Worm (Caenorhabditis elegans) whole organism, early embryonic: Measurements from ENCODE around the gene txdc-12.2.

Experiments used
- B0310.2 ChIP-seq: sonication (generic microtip); optimal IDR thresholded peaks from 2 replicates; lab custom pipeline; 2016; ENCODE audit warnings: mild to moderate bottlenecking, missing genetic modification characterization, missing compliant biosample characterization
- F13C5.2 ChIP-seq: sonication (generic microtip); optimal IDR thresholded peaks from 2 replicates; lab custom pipeline; 2017; ENCODE audit warnings: mild to moderate bottlenecking, missing genetic modification characterization, inconsistent platforms, missing compliant biosample characterization
- aly-1 ChIP-seq: sonication (generic microtip); optimal IDR thresholded peaks from 2 replicates; lab custom pipeline; 2016; ENCODE audit warnings: missing genetic modification characterization, missing compliant biosample characterization
- ama-1 ChIP-seq: fragments of 150-350 bp; optimal IDR thresholded peaks from 2 replicates; lab custom pipeline; 2014
- ceh-13 ChIP-seq: fragments of 200-800 bp; sonication (Bioruptor generic); optimal IDR thresholded peaks from 2 replicates; lab custom pipeline; 2018; ENCODE audit warnings: mild to moderate bottlenecking, missing genetic modification characterization, missing compliant biosample characterization
- ceh-36 ChIP-seq: sonication (generic microtip); optimal IDR thresholded peaks from 2 replicates; lab custom pipeline; 2016; ENCODE audit warnings: missing genetic modification characterization, inconsistent platforms, missing compliant biosample characterization
- ets-7 ChIP-seq: sonication (generic microtip); optimal IDR thresholded peaks from 2 replicates; lab custom pipeline; 2016; ENCODE audit warnings: missing genotype, missing genetic modification characterization, missing compliant biosample characterization
- flt-1 ChIP-seq: fragments of 200-800 bp; sonication (Bioruptor generic); IDR thresholded peaks from 2 replicates; pipeline ENCODE4 v1.3.6; 2022; ENCODE audit warnings: missing genetic modification characterization, missing compliant biosample characterization
- hmbx-1 ChIP-seq: sonication (generic microtip); optimal IDR thresholded peaks from 2 replicates; lab custom pipeline; 2016; ENCODE audit warnings: mild to moderate bottlenecking, missing genetic modification characterization, missing compliant biosample characterization
- hmg-4 ChIP-seq: fragments of 200-800 bp; sonication (Bioruptor generic); optimal IDR thresholded peaks from 2 replicates; lab custom pipeline; 2018; ENCODE audit warnings: mild to moderate bottlenecking, missing genetic modification characterization, missing compliant biosample characterization
- hnd-1 ChIP-seq: sonication (generic microtip); optimal IDR thresholded peaks from 2 replicates; lab custom pipeline; 2016; ENCODE audit warnings: missing genetic modification characterization, missing compliant biosample characterization
- pes-1 ChIP-seq: fragments of 200-800 bp; sonication (Bioruptor generic); IDR thresholded peaks from 2 replicates; pipeline ENCODE4 v1.3.6; 2022; ENCODE audit warnings: missing genetic modification reagents, missing genetic modification characterization, missing compliant biosample characterization
- scrt-1 ChIP-seq: fragments of 200-800 bp; sonication (Bioruptor generic); IDR thresholded peaks from 2 replicates; pipeline ENCODE4 v1.3.6; 2022; ENCODE audit warnings: missing genetic modification characterization, missing compliant biosample characterization
- sea-1 ChIP-seq: fragments of 200-800 bp; sonication (Bioruptor generic); conservative IDR thresholded peaks from 2 replicates; pipeline ENCODE4 v1.3.6; 2022; ENCODE audit warnings: missing genetic modification characterization, missing compliant biosample characterization
- tbx-11 ChIP-seq: fragments of 200-800 bp; sonication (Bioruptor generic); IDR thresholded peaks from 2 replicates; pipeline ENCODE4 v1.3.6; 2022; ENCODE audit warnings: missing genetic modification characterization, missing compliant biosample characterization
- tbx-37 ChIP-seq: fragments of 200-800 bp; sonication (Bioruptor generic); conservative IDR thresholded peaks from 2 replicates; pipeline ENCODE4 v1.3.6; 2022; ENCODE audit warnings: missing genetic modification reagents, missing genetic modification characterization, missing compliant biosample characterization
- tra-4 ChIP-seq: sonication (generic microtip); optimal IDR thresholded peaks from 2 replicates; lab custom pipeline; 2017; ENCODE audit warnings: missing genetic modification characterization, missing compliant biosample characterization

The txdc-12.2 gene

ce11 chrX:2070418-2070996, 3.7 kb upstream of the txdc-12.2 start, which contains the start of gene acl-4:
Gene acl-4 (minus strand): TSS chrX:2070444.
- no peak for TF ChIP-seq ceh-36 (tag; lab: Kevin White, UChicago)
- TF ChIP-seq ama-1 (lab: Kevin White, UChicago), result no peak
- no peak for TF ChIP-seq F13C5.2 (tag; lab: Kevin White, UChicago)
- TF ChIP-seq tbx-37 (GFP tag; lab: Robert Waterston, UW), result no peak
- TF ChIP-seq flt-1 (GFP tag; lab: Robert Waterston, UW), result no peak
- no peak for TF ChIP-seq scrt-1
- no peak for TF ChIP-seq B0310.2 (tag; lab: Kevin White, UChicago)
- TF ChIP-seq pes-1 (GFP tag; lab: Robert Waterston, UW), result no peak
- TF ChIP-seq ets-7 (tag; lab: Kevin White, UChicago), result no peak
- no peak for TF ChIP-seq tra-4 (tag; lab: Kevin White, UChicago)
- no peak for TF ChIP-seq sea-1 (GFP tag; lab: Robert Waterston, UW)
- TF ChIP-seq hnd-1 (tag; lab: Kevin White, UChicago), result no peak
- no peak for TF ChIP-seq ceh-13 (GFP tag; lab: Kevin White, UChicago)
- TF ChIP-seq tbx-11 (GFP tag; lab: Robert Waterston, UW), result no peak
- no peak for TF ChIP-seq hmbx-1 (tag; lab: Kevin White, UChicago)

ce11 chrX:2071392-2072001, 2.8 kb upstream of the txdc-12.2 start:
- TF ChIP-seq tra-4 (tag; lab: Kevin White, UChicago) (no peak), scrt-1 (no peak), flt-1 (GFP tag; lab: Robert Waterston, UW) (no peak), hmbx-1 (tag; lab: Kevin White, UChicago) (no peak), hmg-4 (peak; percentile 38), tbx-37 (GFP tag; lab: Robert Waterston, UW) (no peak), ceh-36 (tag; lab: Kevin White, UChicago) (no peak), F13C5.2 (tag; lab: Kevin White, UChicago) (peak; percentile 63)

- no peak for TF ChIP-seq tra-4 (tag; lab: Kevin White, UChicago)
- TF ChIP-seq F13C5.2 (tag; lab: Kevin White, UChicago), result no peak
- TF ChIP-seq B0310.2 (tag; lab: Kevin White, UChicago), result no peak
- no peak for TF ChIP-seq ama-1 (lab: Kevin White, UChicago)
- TF ChIP-seq sea-1 (GFP tag; lab: Robert Waterston, UW), result no peak
- TF ChIP-seq ceh-36 (tag; lab: Kevin White, UChicago), result no peak
- no peak for TF ChIP-seq scrt-1
Observed at ce11 chrX:2075169-2075568, 919 bp downstream of the txdc-12.2 start.

- TF ChIP-seq ets-7 (tag; lab: Kevin White, UChicago), result no peak
- no peak for TF ChIP-seq pes-1 (GFP tag; lab: Robert Waterston, UW)
- TF ChIP-seq sea-1 (GFP tag; lab: Robert Waterston, UW), result no peak
- no peak for TF ChIP-seq B0310.2 (tag; lab: Kevin White, UChicago)
- TF ChIP-seq hnd-1 (tag; lab: Kevin White, UChicago), result no peak
- TF ChIP-seq ama-1 (lab: Kevin White, UChicago), result no peak
- no peak for TF ChIP-seq ceh-13 (GFP tag; lab: Kevin White, UChicago)
- TF ChIP-seq hmbx-1 (tag; lab: Kevin White, UChicago), result no peak
- no peak for TF ChIP-seq tbx-37 (GFP tag; lab: Robert Waterston, UW)
- no peak for TF ChIP-seq tra-4 (tag; lab: Kevin White, UChicago)
- TF ChIP-seq flt-1 (GFP tag; lab: Robert Waterston, UW), result no peak
- TF ChIP-seq tbx-11 (GFP tag; lab: Robert Waterston, UW), result no peak
- no peak for TF ChIP-seq aly-1 (tag; lab: Kevin White, UChicago)
- no peak for TF ChIP-seq ceh-36 (tag; lab: Kevin White, UChicago)
Observed at ce11 chrX:2078822-2079221, 4.6 kb downstream of the txdc-12.2 start.

ce11 chrX:2079536-2079935, 5.3 kb downstream of the txdc-12.2 start, which contains the start of gene F49H12.4:
Gene F49H12.4 (plus strand): TSS chrX:2079836.
- no peak for TF ChIP-seq pes-1 (GFP tag; lab: Robert Waterston, UW)
- TF ChIP-seq ceh-36 (tag; lab: Kevin White, UChicago), result no peak
- no peak for TF ChIP-seq hnd-1 (tag; lab: Kevin White, UChicago)
- TF ChIP-seq ceh-13 (GFP tag; lab: Kevin White, UChicago), result no peak
- no peak for TF ChIP-seq hmg-4

- TF ChIP-seq flt-1 (GFP tag; lab: Robert Waterston, UW) (no peak), ceh-13 (GFP tag; lab: Kevin White, UChicago) (no peak), hmbx-1 (tag; lab: Kevin White, UChicago) (no peak), tbx-37 (GFP tag; lab: Robert Waterston, UW) (no peak), ama-1 (lab: Kevin White, UChicago) (no peak), hnd-1 (tag; lab: Kevin White, UChicago) (no peak), B0310.2 (tag; lab: Kevin White, UChicago) (no peak), hmg-4 (no peak), tbx-11 (GFP tag; lab: Robert Waterston, UW) (no peak), sea-1 (GFP tag; lab: Robert Waterston, UW) (no peak), ceh-36 (tag; lab: Kevin White, UChicago) (no peak), aly-1 (tag; lab: Kevin White, UChicago) (no peak), pes-1 (GFP tag; lab: Robert Waterston, UW) (no peak), scrt-1 (no peak), F13C5.2 (tag; lab: Kevin White, UChicago) (no peak), ets-7 (tag; lab: Kevin White, UChicago) (no peak), tra-4 (tag; lab: Kevin White, UChicago) (no peak)
Observed at ce11 chrX:2084019-2084418, 9.8 kb downstream of the txdc-12.2 start, which contains the start of gene F49H12.3. Gene F49H12.3 (plus strand): TSS chrX:2084375.
